Fruit fly (Drosophila melanogaster): ENCODE data around the gene Ir68a.

The Ir68a gene

DNA sequence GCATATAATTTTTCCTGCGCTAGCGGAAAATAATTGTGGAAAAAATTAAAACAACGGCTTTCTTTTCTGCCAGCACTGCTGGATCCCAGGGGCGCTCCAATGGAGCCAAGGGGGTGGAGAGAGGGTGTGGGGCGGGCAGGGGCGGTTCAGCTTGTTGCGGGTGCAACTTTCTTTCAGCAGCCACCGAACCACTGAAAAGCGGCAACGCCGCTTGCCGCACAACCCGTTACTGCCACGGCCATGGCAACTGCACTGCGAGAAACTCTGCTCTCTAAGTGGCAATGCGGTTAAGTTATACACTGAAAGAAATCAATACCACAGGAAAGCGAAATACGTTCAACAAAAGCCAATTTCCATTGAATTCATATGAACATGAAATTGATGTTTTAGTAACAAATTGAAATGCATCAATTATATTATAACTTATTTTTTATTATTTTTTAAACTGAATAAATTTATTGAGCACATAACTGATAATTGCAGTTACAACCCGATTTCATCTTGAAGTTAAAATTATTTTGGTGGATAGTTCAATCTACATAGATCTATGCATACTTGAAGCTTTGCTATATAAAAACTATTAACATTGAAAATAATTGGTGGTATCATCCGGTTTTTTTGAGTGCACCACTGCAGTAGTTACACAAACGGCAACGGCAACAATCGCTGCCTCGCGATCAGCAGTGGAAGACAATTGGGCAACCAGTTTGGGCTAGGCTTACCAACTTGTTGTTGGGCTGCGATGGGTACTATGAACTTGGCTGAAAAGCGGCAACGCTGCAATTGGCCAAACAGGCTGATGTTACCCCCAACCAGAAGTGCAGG is 20.3 kb upstream of the Ir68a start (continued):
- TF ChIP-seq chinmo (GFP tag; IDR thresholded peaks at IDR 0.05; ENCODE audit: partially characterized antibody): 0 out of 4 replicates have a peak, but pooled peaks have one; percentile 53
- TF ChIP-seq CG6854 (GFP tag; optimal IDR thresholded peaks at IDR 0.05): peak; percentile 47
- TF ChIP-seq CG30431 (GFP tag; optimal IDR thresholded peaks at IDR 0.05): peak; percentile 74
- TF ChIP-seq ems (GFP tag; optimal IDR thresholded peaks at IDR 0.05): peak; percentile 39
- no peak for TF ChIP-seq CG14667 (GFP tag; IDR thresholded peaks at IDR 0.05)
- TF ChIP-seq chn (GFP tag; optimal IDR thresholded peaks at IDR 0.05): peak; percentile 65
- TF ChIP-seq CG17612 (GFP tag; IDR thresholded peaks at IDR 0.05): no peak
- TF ChIP-seq CG33557 (GFP tag; optimal IDR thresholded peaks at IDR 0.05): peak; percentile 85
- peak; percentile 52 for TF ChIP-seq Bdp1 (GFP tag; optimal IDR thresholded peaks at IDR 0.05)
- TF ChIP-seq CG6254 (GFP tag; optimal IDR thresholded peaks at IDR 0.05): peak; percentile 80
- peak; percentile 73 for TF ChIP-seq sqz (GFP tag; optimal IDR thresholded peaks at IDR 0.05)
- no peak for TF ChIP-seq bigmax (GFP tag; optimal IDR thresholded peaks at IDR 0.05)
- peak; percentile 84 for TF ChIP-seq CG11456 (GFP tag; IDR thresholded peaks at IDR 0.05)
- TF ChIP-seq sd (tag; optimal IDR thresholded peaks at IDR 0.05): peak; percentile 32
- no peak for TF ChIP-seq en (GFP tag; optimal IDR thresholded peaks at IDR 0.05)
- TF ChIP-seq CG6272 (GFP tag; IDR thresholded peaks at IDR 0.05): peak; percentile 37; the same call in 1 of the 2 replicates
- no peak for TF ChIP-seq CG4854 (GFP tag; optimal IDR thresholded peaks at IDR 0.05)
- peak; percentile 71 for TF ChIP-seq CG4328 (GFP tag; optimal IDR thresholded peaks at IDR 0.05)
- peak; percentile 62 for TF ChIP-seq lmd (GFP tag; IDR thresholded peaks at IDR 0.05)
- TF ChIP-seq BEAF-32 (GFP tag; optimal IDR thresholded peaks at IDR 0.05): no peak
- no peak for TF ChIP-seq gro (GFP tag; optimal IDR thresholded peaks at IDR 0.05)
- TF ChIP-seq jing (GFP tag; optimal IDR thresholded peaks at IDR 0.05): peak; percentile 64
- peak; percentile 76 for TF ChIP-seq org-1 (GFP tag; optimal IDR thresholded peaks at IDR 0.05)
- TF ChIP-seq Kr (GFP tag; optimal IDR thresholded peaks at IDR 0.05): peak; percentile 84
- TF ChIP-seq Usf (GFP tag; optimal IDR thresholded peaks at IDR 0.05): peak; percentile 50
- peak; percentile 73 for TF ChIP-seq nom (GFP tag; optimal IDR thresholded peaks at IDR 0.05)
- peak; percentile 86 for TF ChIP-seq fd96Cb (tag; optimal IDR thresholded peaks at IDR 0.05)
- no peak for TF ChIP-seq Side (GFP tag; optimal IDR thresholded peaks at IDR 0.05)
- TF ChIP-seq ara (GFP tag; IDR thresholded peaks at IDR 0.05): peak; percentile 44; the same call in 1 of the 2 replicates
- no peak for TF ChIP-seq hb (GFP tag; IDR thresholded peaks at IDR 0.05; ENCODE audit: partially characterized antibody)
- peak; percentile 33 for TF ChIP-seq Mad (GFP tag; optimal IDR thresholded peaks at IDR 0.05)
- no peak for TF ChIP-seq tna (GFP tag; IDR thresholded peaks at IDR 0.05; ENCODE audit: partially characterized antibody)
- no peak for TF ChIP-seq NK7.1 (GFP tag; optimal IDR thresholded peaks at IDR 0.05)
- peak; percentile 97 for TF ChIP-seq zf30C (GFP tag; optimal IDR thresholded peaks at IDR 0.05)

DNA sequence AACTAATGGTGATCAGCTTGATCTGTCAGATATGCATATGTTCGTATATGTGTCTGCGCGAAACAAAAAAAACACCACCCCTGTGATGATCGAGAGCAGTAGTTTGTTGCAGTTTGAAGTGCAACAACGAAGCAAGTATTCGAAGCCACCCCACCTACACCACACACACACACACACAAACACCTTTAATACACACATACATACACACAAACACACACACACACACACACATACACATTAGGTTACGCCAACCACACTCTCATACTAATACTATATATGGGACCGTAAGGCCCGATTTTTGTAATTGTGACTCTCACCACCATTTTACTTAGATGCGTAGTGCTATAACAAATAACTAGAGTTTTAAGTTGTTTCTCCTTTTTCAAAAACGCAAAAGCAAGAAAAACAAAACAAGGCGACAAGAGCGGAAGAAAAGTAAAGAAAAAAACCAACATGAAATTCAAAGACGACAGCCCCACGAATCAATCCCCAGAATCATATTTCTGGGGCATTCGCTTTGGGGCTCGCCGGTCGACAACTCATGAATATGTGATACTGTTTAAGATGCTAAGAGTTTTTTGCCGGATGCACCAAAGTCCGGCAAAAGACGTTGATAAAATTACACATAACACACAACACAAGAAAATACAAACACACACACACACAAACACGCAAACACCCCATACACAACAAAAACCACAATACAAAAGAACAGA is 18.6 kb upstream of the Ir68a start:
- TF ChIP-seq oc (tag; optimal IDR thresholded peaks at IDR 0.05) (no peak), chm (GFP tag; IDR thresholded peaks at IDR 0.05) (peak; percentile 62), CG2199 (GFP tag; IDR thresholded peaks at IDR 0.05) (0 out of 3 replicates have a peak, but pooled peaks have one; percentile 28), CG2120 (GFP tag; optimal IDR thresholded peaks at IDR 0.05) (no peak), Med (GFP tag) (peak; percentile 11), sna (GFP tag; IDR thresholded peaks at IDR 0.05; ENCODE audit: partially characterized antibody) (no peak), CG3065 (GFP tag; optimal IDR thresholded peaks at IDR 0.05) (peak; percentile 71), p53 (GFP tag; optimal IDR thresholded peaks at IDR 0.05) (peak; percentile 21), zfh1 (GFP tag; IDR thresholded peaks at IDR 0.05) (0 out of 3 replicates have a peak, but pooled peaks have one; percentile 25), CG4360 (GFP tag; IDR thresholded peaks at IDR 0.05) (peak; percentile 29; the same call in 1 of the 2 replicates), cg (GFP tag; optimal IDR thresholded peaks at IDR 0.05) (peak; percentile 83), Awh (GFP tag; IDR thresholded peaks at IDR 0.05) (no peak), mam (GFP tag; optimal IDR thresholded peaks at IDR 0.05) (no peak), eve (GFP tag; optimal IDR thresholded peaks at IDR 0.05) (peak in 1 of 2 experiments; percentile 63)

Measured in whole organism, embryonic.